Worm (Caenorhabditis elegans): ENCODE results near the gene mps-2.

Gene mps-2

ce11 chrII:320783-321182, 8.8 kb upstream of the mps-2 start:
- TF ChIP-seq ceh-13 (GFP tag; optimal IDR thresholded peaks at IDR 0.05), result no peak

ce11 chrII:319459-319858, 7.4 kb upstream of the mps-2 start, which contains the start of gene far-7:
far-7 (plus strand) TSS chrII:319789.
- no peak for TF ChIP-seq tbx-37 (GFP tag; conservative IDR thresholded peaks at IDR 0.05)
- no peak for TF ChIP-seq ceh-36 (tag; optimal IDR thresholded peaks at IDR 0.05)
- no peak for TF ChIP-seq tbx-11 (GFP tag; IDR thresholded peaks at IDR 0.05)

- TF ChIP-seq ceh-13 (GFP tag; optimal IDR thresholded peaks at IDR 0.05), result no peak
- no peak for TF ChIP-seq hnd-1 (tag; optimal IDR thresholded peaks at IDR 0.05)
- no peak for TF ChIP-seq sea-1 (GFP tag; conservative IDR thresholded peaks at IDR 0.05)
- TF ChIP-seq B0310.2 (tag; optimal IDR thresholded peaks at IDR 0.05), result no peak
- TF ChIP-seq tbx-37 (GFP tag; conservative IDR thresholded peaks at IDR 0.05), result no peak
- no peak for TF ChIP-seq ama-1 (optimal IDR thresholded peaks at IDR 0.05)
- no peak for TF ChIP-seq aly-1 (tag; optimal IDR thresholded peaks at IDR 0.05)
- no peak for TF ChIP-seq F13C5.2 (tag; optimal IDR thresholded peaks at IDR 0.05)
- no peak for TF ChIP-seq flt-1 (GFP tag; IDR thresholded peaks at IDR 0.05)
- no peak for TF ChIP-seq scrt-1 (GFP tag; IDR thresholded peaks at IDR 0.05)
- no peak for TF ChIP-seq pes-1 (GFP tag; IDR thresholded peaks at IDR 0.05)
- no peak for TF ChIP-seq hmg-4 (GFP tag; optimal IDR thresholded peaks at IDR 0.05)
These were observed 1.5 kb upstream of the mps-2 start for ce11 chrII:313540-313939.

- TF ChIP-seq F13C5.2 (tag; optimal IDR thresholded peaks at IDR 0.05), result no peak
These were observed 4.9 kb downstream of the mps-2 start, which contains the start of gene K01A2.4 for ce11 chrII:307154-307553. K01A2.4 (plus strand) TSS chrII:307454.

- TF ChIP-seq tra-4 (tag; optimal IDR thresholded peaks at IDR 0.05) (no peak), ets-7 (tag; optimal IDR thresholded peaks at IDR 0.05) (no peak), ceh-36 (tag; optimal IDR thresholded peaks at IDR 0.05) (no peak), hmbx-1 (tag; optimal IDR thresholded peaks at IDR 0.05) (no peak), scrt-1 (GFP tag; IDR thresholded peaks at IDR 0.05) (no peak), hmg-4 (GFP tag; optimal IDR thresholded peaks at IDR 0.05) (no peak), sea-1 (GFP tag; conservative IDR thresholded peaks at IDR 0.05) (no peak), hnd-1 (tag; optimal IDR thresholded peaks at IDR 0.05) (no peak), tbx-11 (GFP tag; IDR thresholded peaks at IDR 0.05) (no peak)
These were observed 6.4 kb downstream of the mps-2 start, which contains the start of gene col-69 for ce11 chrII:305645-306044. col-69 (minus strand) TSS chrII:305745.

ce11 chrII:303927-304711, 7.9 kb downstream of the mps-2 start:
- TF ChIP-seq ama-1 (optimal IDR thresholded peaks at IDR 0.05), result no peak
- TF ChIP-seq hmbx-1 (tag; optimal IDR thresholded peaks at IDR 0.05), result no peak
- TF ChIP-seq ceh-13 (GFP tag; optimal IDR thresholded peaks at IDR 0.05), result no peak
- TF ChIP-seq scrt-1 (GFP tag; IDR thresholded peaks at IDR 0.05), result no peak
- no peak for TF ChIP-seq tbx-37 (GFP tag; conservative IDR thresholded peaks at IDR 0.05)
- TF ChIP-seq tra-4 (tag; optimal IDR thresholded peaks at IDR 0.05), result no peak
- no peak for TF ChIP-seq B0310.2 (tag; optimal IDR thresholded peaks at IDR 0.05)
- TF ChIP-seq hnd-1 (tag; optimal IDR thresholded peaks at IDR 0.05), result no peak

- TF ChIP-seq flt-1 (GFP tag; IDR thresholded peaks at IDR 0.05), result no peak
- no peak for TF ChIP-seq hmg-4 (GFP tag; optimal IDR thresholded peaks at IDR 0.05)
- TF ChIP-seq ets-7 (tag; optimal IDR thresholded peaks at IDR 0.05), result no peak
- TF ChIP-seq B0310.2 (tag; optimal IDR thresholded peaks at IDR 0.05), result no peak
These were observed 10.8 kb downstream of the mps-2 start, which contains the start of gene K01A2.5 for ce11 chrII:300977-301772. K01A2.5 (plus strand) TSS chrII:301273.

- TF ChIP-seq sea-1 (GFP tag; conservative IDR thresholded peaks at IDR 0.05), result no peak
- no peak for TF ChIP-seq aly-1 (tag; optimal IDR thresholded peaks at IDR 0.05)
- TF ChIP-seq tra-4 (tag; optimal IDR thresholded peaks at IDR 0.05), result no peak
- no peak for TF ChIP-seq hmg-4 (GFP tag; optimal IDR thresholded peaks at IDR 0.05)
- TF ChIP-seq flt-1 (GFP tag; IDR thresholded peaks at IDR 0.05), result no peak
- TF ChIP-seq ceh-13 (GFP tag; optimal IDR thresholded peaks at IDR 0.05), result no peak
- no peak for TF ChIP-seq hnd-1 (tag; optimal IDR thresholded peaks at IDR 0.05)
- TF ChIP-seq ets-7 (tag; optimal IDR thresholded peaks at IDR 0.05), result no peak
- TF ChIP-seq ceh-36 (tag; optimal IDR thresholded peaks at IDR 0.05), result no peak
- TF ChIP-seq hmbx-1 (tag; optimal IDR thresholded peaks at IDR 0.05), result no peak
- TF ChIP-seq F13C5.2 (tag; optimal IDR thresholded peaks at IDR 0.05), result no peak
- no peak for TF ChIP-seq ama-1 (optimal IDR thresholded peaks at IDR 0.05)
These were observed 12.3 kb downstream of the mps-2 start, which contains the start of gene K01A2.6 for ce11 chrII:299684-300083. K01A2.6 (plus strand) TSS chrII:299984.
